Fruit fly (Drosophila melanogaster) whole organism, adult: Measurements from ENCODE around the gene CG31021.

Experiments used
- CG11617 ChIP-seq: fragments of 200-800 bp; sonication (Bioruptor generic); optimal IDR thresholded peaks from 2 replicates; lab custom pipeline; 2017; ENCODE audit warnings: mild to moderate bottlenecking, missing biosample characterization, missing genetic modification reagents, missing genetic modification characterization
- cic ChIP-seq: fragments of 200-800 bp; sonication (Bioruptor generic); optimal IDR thresholded peaks from 2 replicates; lab custom pipeline; 2017; ENCODE audit warnings: missing biosample characterization, mild to moderate bottlenecking, missing genetic modification characterization, moderate library complexity
- cnc ChIP-seq, 2 experiments: fragments of >200 bp; optimal IDR thresholded peaks; 2 replicates each; lab custom pipeline; 2017
- kay ChIP-seq: fragments of 200-800 bp; sonication (Bioruptor generic); peaks from one replicate; lab custom pipeline; 2016; ENCODE audit warnings: missing biosample characterization, missing genetic modification characterization, borderline replicate concordance

dm6 chr3R:30649661-30650060, 47.7 kb downstream of the CG31021 start, which contains the start of gene CG34433:
- TF ChIP-seq kay (peak; percentile 16), CG11617 (GFP tag; lab: Kevin White, UChicago) (no peak), cic (no peak), cnc (optimal IDR thresholded peaks at IDR 0.05; lab: Kevin White, UChicago) (no peak)
